Worm (Caenorhabditis elegans): ENCODE data around the gene Y42H9AR.4.

DNA sequence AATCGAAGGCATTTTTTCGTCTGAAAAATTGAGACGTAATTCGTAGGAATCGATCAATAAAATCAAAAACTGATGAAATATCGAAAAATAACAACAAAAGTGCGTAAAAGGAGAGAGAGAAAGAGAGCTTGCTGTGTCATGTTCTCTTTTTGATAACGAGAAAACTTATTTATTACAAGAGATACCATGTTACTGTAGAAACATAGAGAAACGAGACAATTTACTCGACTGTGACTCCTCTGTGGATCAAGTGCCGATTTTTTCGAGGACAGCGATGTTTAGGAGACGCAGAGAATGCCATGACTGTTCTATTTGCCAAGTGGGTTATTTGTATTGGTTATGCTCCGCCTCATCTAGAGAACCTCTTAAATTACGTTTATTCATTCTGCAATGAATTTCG, 21.5 kb upstream of the Y42H9AR.4 start, which contains the start of gene sph-1:
- TF ChIP-seq skn-1 (tag; optimal IDR thresholded peaks at IDR 0.05): no peak
- TF ChIP-seq mxl-3 (GFP tag; optimal IDR thresholded peaks at IDR 0.05): peak; percentile 15
- TF ChIP-seq cey-2 (tag; optimal IDR thresholded peaks at IDR 0.05; ENCODE audit: borderline replicate concordance, insufficient read depth): no peak

Measured in whole organism, L4 larva.